Worm (Caenorhabditis elegans) whole organism, early embryonic: ENCODE results near the gene serp-1.1.

Experiments used
- B0310.2 ChIP-seq: sonication (generic microtip); optimal IDR thresholded peaks from 2 replicates; lab custom pipeline; 2016; ENCODE audit warnings: mild to moderate bottlenecking, missing genetic modification characterization, missing compliant biosample characterization
- F13C5.2 ChIP-seq: sonication (generic microtip); optimal IDR thresholded peaks from 2 replicates; lab custom pipeline; 2017; ENCODE audit warnings: mild to moderate bottlenecking, missing genetic modification characterization, inconsistent platforms, missing compliant biosample characterization
- aly-1 ChIP-seq: sonication (generic microtip); optimal IDR thresholded peaks from 2 replicates; lab custom pipeline; 2016; ENCODE audit warnings: missing genetic modification characterization, missing compliant biosample characterization
- ama-1 ChIP-seq: fragments of 150-350 bp; optimal IDR thresholded peaks from 2 replicates; lab custom pipeline; 2014
- ceh-13 ChIP-seq: fragments of 200-800 bp; sonication (Bioruptor generic); optimal IDR thresholded peaks from 2 replicates; lab custom pipeline; 2018; ENCODE audit warnings: mild to moderate bottlenecking, missing genetic modification characterization, missing compliant biosample characterization
- ceh-36 ChIP-seq: sonication (generic microtip); optimal IDR thresholded peaks from 2 replicates; lab custom pipeline; 2016; ENCODE audit warnings: missing genetic modification characterization, inconsistent platforms, missing compliant biosample characterization
- ets-7 ChIP-seq: sonication (generic microtip); optimal IDR thresholded peaks from 2 replicates; lab custom pipeline; 2016; ENCODE audit warnings: missing genotype, missing genetic modification characterization, missing compliant biosample characterization
- flt-1 ChIP-seq: fragments of 200-800 bp; sonication (Bioruptor generic); IDR thresholded peaks from 2 replicates; pipeline ENCODE4 v1.3.6; 2022; ENCODE audit warnings: missing genetic modification characterization, missing compliant biosample characterization
- hmbx-1 ChIP-seq: sonication (generic microtip); optimal IDR thresholded peaks from 2 replicates; lab custom pipeline; 2016; ENCODE audit warnings: mild to moderate bottlenecking, missing genetic modification characterization, missing compliant biosample characterization
- hmg-4 ChIP-seq: fragments of 200-800 bp; sonication (Bioruptor generic); optimal IDR thresholded peaks from 2 replicates; lab custom pipeline; 2018; ENCODE audit warnings: mild to moderate bottlenecking, missing genetic modification characterization, missing compliant biosample characterization
- hnd-1 ChIP-seq: sonication (generic microtip); optimal IDR thresholded peaks from 2 replicates; lab custom pipeline; 2016; ENCODE audit warnings: missing genetic modification characterization, missing compliant biosample characterization
- pes-1 ChIP-seq: fragments of 200-800 bp; sonication (Bioruptor generic); IDR thresholded peaks from 2 replicates; pipeline ENCODE4 v1.3.6; 2022; ENCODE audit warnings: missing genetic modification reagents, missing genetic modification characterization, missing compliant biosample characterization
- scrt-1 ChIP-seq: fragments of 200-800 bp; sonication (Bioruptor generic); IDR thresholded peaks from 2 replicates; pipeline ENCODE4 v1.3.6; 2022; ENCODE audit warnings: missing genetic modification characterization, missing compliant biosample characterization
- sea-1 ChIP-seq: fragments of 200-800 bp; sonication (Bioruptor generic); conservative IDR thresholded peaks from 2 replicates; pipeline ENCODE4 v1.3.6; 2022; ENCODE audit warnings: missing genetic modification characterization, missing compliant biosample characterization
- tbx-11 ChIP-seq: fragments of 200-800 bp; sonication (Bioruptor generic); IDR thresholded peaks from 2 replicates; pipeline ENCODE4 v1.3.6; 2022; ENCODE audit warnings: missing genetic modification characterization, missing compliant biosample characterization
- tbx-37 ChIP-seq: fragments of 200-800 bp; sonication (Bioruptor generic); conservative IDR thresholded peaks from 2 replicates; pipeline ENCODE4 v1.3.6; 2022; ENCODE audit warnings: missing genetic modification reagents, missing genetic modification characterization, missing compliant biosample characterization
- tra-4 ChIP-seq: sonication (generic microtip); optimal IDR thresholded peaks from 2 replicates; lab custom pipeline; 2017; ENCODE audit warnings: missing genetic modification characterization, missing compliant biosample characterization

Gene serp-1.1

DNA sequence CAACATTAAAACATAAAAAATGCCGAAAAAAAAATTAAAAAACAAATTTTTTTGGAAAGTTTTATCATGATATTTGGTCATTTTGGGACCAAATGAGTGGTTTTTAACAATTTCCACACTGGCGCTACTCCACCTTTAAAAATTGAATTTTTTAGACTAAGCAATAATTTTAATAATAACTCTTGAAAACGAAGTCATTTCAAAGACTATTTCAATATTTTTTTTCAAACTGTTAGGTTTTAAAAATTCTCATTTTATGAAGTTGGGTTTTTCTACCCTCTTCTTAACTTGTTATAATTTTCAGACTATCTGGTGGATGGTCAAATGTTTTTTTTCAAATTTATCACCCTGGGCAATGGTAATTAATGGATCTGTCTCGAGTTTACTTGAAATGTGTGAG is 19.2 kb upstream of the serp-1.1 start, which contains the start of gene Y7A5A.8:
Gene Y7A5A.8, plus strand, starts transcription at position 301 of the 400 bp plus-strand sequence.
- TF ChIP-seq ama-1 (lab: Kevin White, UChicago) (no peak), hmbx-1 (tag; lab: Kevin White, UChicago) (no peak), B0310.2 (tag; lab: Kevin White, UChicago) (no peak), hmg-4 (GFP tag; lab: Kevin White, UChicago) (no peak), tra-4 (tag; lab: Kevin White, UChicago) (no peak), aly-1 (no peak)

DNA sequence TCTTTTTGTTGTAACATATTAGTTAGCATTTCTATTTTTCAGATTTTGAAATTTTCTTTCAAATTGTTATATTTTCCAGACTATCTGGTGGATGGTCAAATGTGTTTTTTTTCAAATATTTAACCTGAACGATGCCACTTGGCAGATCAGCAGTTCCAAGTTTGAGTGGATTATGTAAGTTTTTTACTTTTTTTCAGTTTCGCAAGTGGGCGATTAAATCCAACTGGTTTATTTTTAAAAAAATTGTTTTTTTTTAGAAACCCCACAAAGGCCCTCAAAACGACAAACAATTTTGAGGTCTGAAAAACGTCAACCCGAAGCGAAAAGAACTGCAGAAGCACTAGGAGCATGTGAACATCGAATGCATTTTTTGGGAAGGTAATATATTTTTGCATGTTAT is 14.5 kb upstream of the serp-1.1 start, which contains the start of gene Y7A5A.9:
Gene Y7A5A.9, plus strand, starts transcription at position 301 of the 400 bp plus-strand sequence.
- TF ChIP-seq ceh-36 (tag; lab: Kevin White, UChicago) (no peak), hnd-1 (tag; lab: Kevin White, UChicago) (no peak), ama-1 (lab: Kevin White, UChicago) (no peak), hmg-4 (GFP tag; lab: Kevin White, UChicago) (no peak), tbx-11 (no peak), pes-1 (GFP tag; lab: Robert Waterston, UW) (no peak), tra-4 (tag; lab: Kevin White, UChicago) (no peak), hmbx-1 (tag; lab: Kevin White, UChicago) (no peak), B0310.2 (tag; lab: Kevin White, UChicago) (no peak), F13C5.2 (no peak)

DNA sequence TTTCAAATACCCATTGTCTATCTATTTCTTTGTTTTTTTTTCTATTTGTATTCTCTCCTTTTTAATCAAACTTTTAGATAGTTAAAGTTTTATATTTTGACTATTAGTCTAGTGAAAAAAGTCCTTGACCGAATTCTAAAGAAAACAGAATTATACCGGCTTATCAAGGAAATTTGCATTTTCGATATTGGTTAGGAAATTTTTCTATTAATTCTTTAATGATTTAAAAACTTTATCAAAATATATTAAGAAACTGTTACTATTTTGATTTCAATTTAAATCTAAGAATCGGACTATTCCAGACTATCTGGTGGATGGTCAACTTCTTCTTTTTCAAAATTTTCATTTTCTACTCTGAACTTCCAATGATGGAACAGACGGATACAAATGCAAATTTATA is 13.3 kb upstream of the serp-1.1 start, which contains the start of gene Y7A5A.20:
Gene Y7A5A.20, plus strand, starts transcription at position 301 of the 400 bp plus-strand sequence.
- TF ChIP-seq ceh-13 (GFP tag; lab: Kevin White, UChicago), result no peak
- no peak for TF ChIP-seq ets-7 (tag; lab: Kevin White, UChicago)
- TF ChIP-seq aly-1, result no peak
- TF ChIP-seq F13C5.2, result no peak
- TF ChIP-seq scrt-1 (GFP tag; lab: Robert Waterston, UW), result no peak
- no peak for TF ChIP-seq tra-4 (tag; lab: Kevin White, UChicago)
- no peak for TF ChIP-seq ceh-36 (tag; lab: Kevin White, UChicago)
- no peak for TF ChIP-seq tbx-11
- no peak for TF ChIP-seq flt-1 (GFP tag; lab: Robert Waterston, UW)
- TF ChIP-seq tbx-37 (GFP tag; lab: Robert Waterston, UW), result no peak
- no peak for TF ChIP-seq sea-1 (GFP tag; lab: Robert Waterston, UW)
- no peak for TF ChIP-seq hnd-1 (tag; lab: Kevin White, UChicago)
- no peak for TF ChIP-seq ama-1 (lab: Kevin White, UChicago)

DNA sequence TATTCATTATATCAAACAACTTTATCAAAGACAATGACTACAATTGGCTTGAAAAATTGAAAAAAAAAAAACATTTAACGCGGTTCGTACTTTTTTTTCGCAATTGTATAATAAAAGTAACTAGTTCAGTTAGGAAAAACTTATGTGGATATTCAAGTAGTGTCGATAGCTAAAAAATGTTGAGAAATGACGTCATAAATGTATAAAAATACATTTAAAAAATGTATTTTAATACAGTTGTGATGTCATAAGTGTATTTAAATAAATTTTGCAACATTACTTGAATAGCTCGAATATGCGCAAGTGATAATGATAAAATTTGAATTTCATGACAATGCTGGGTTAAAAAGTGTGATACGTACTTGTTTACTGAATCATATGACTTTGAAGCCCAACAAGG is 9.8 kb upstream of the serp-1.1 start:
- TF ChIP-seq hmg-4 (GFP tag; lab: Kevin White, UChicago) (no peak), pes-1 (GFP tag; lab: Robert Waterston, UW) (no peak), ama-1 (lab: Kevin White, UChicago) (no peak), scrt-1 (GFP tag; lab: Robert Waterston, UW) (no peak), tbx-11 (no peak), ceh-13 (GFP tag; lab: Kevin White, UChicago) (no peak), hnd-1 (tag; lab: Kevin White, UChicago) (no peak), sea-1 (GFP tag; lab: Robert Waterston, UW) (no peak), F13C5.2 (no peak), aly-1 (no peak), ceh-36 (tag; lab: Kevin White, UChicago) (no peak), flt-1 (GFP tag; lab: Robert Waterston, UW) (no peak)

DNA sequence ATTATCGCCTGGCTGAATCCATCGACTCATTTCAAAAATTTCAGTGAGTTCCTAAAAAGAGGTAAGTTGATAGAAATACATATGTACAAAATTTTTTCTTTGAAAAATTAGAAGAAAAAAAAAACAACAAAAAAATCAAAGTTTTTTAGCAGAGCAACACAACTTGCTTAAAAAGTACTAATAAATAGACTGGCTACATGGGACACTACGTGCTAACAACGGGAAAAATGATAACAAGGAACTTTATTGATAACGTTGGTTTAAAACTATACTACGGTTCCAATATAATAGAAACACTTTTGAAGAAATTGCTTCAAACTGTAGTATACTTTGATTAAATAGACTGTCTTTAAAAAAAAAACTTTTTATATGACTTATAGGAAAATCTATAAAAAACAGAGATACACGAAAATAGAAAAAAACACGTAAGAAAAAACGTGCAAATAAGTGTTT is 2.9 kb upstream of the serp-1.1 start, which contains the start of gene acox-1.6:
Gene acox-1.6, minus strand, starts transcription at position 51 of the 453 bp plus-strand sequence.
- TF ChIP-seq scrt-1 (GFP tag; lab: Robert Waterston, UW) (no peak), ama-1 (lab: Kevin White, UChicago) (no peak)

DNA sequence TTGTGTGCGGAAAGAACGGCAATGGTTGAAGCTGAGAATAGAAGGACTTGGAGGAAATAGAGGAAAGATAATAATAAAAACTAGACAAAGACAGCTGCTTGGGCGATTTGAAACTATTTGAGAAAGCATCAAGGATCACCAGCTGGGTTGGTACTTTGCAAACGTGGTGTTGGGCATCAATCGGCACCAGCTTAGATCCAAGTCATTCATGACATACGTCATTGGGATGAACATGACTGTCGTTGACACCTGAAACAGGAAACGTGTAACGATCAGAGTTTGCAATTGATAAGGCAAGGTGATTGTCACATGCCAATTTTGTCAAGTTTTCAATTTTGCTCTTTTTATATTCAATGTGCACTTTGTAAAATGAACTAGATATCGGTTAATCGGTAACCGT is 1.1 kb downstream of the serp-1.1 start:
- TF ChIP-seq ama-1 (lab: Kevin White, UChicago), result no peak
- no peak for TF ChIP-seq tbx-37 (GFP tag; lab: Robert Waterston, UW)
- no peak for TF ChIP-seq flt-1 (GFP tag; lab: Robert Waterston, UW)

DNA sequence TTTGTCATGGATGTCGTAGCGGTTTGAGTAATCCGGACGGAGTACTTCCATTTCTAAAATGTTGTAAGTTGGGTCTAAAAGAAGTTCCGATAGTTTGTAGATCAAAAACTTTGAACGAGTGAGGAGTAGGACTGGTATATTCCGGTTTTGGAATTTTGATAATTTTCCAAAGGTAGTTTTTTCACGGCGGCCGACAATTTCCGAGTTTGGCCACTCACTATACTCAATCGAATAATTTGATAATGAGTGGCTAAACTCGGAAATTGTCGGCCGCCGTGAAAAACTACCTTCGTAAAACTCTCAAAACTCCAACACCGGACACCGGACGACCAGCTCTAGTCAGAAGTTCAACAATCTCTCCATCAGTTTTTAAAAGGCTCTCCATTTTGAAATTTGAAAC is 3.0 kb downstream of the serp-1.1 start:
- TF ChIP-seq aly-1 (no peak), flt-1 (GFP tag; lab: Robert Waterston, UW) (no peak), ama-1 (lab: Kevin White, UChicago) (no peak), hnd-1 (tag; lab: Kevin White, UChicago) (no peak), scrt-1 (GFP tag; lab: Robert Waterston, UW) (no peak), ets-7 (tag; lab: Kevin White, UChicago) (no peak), tbx-37 (GFP tag; lab: Robert Waterston, UW) (no peak), ceh-36 (tag; lab: Kevin White, UChicago) (no peak), pes-1 (GFP tag; lab: Robert Waterston, UW) (no peak), tra-4 (tag; lab: Kevin White, UChicago) (no peak), hmg-4 (GFP tag; lab: Kevin White, UChicago) (no peak)

DNA sequence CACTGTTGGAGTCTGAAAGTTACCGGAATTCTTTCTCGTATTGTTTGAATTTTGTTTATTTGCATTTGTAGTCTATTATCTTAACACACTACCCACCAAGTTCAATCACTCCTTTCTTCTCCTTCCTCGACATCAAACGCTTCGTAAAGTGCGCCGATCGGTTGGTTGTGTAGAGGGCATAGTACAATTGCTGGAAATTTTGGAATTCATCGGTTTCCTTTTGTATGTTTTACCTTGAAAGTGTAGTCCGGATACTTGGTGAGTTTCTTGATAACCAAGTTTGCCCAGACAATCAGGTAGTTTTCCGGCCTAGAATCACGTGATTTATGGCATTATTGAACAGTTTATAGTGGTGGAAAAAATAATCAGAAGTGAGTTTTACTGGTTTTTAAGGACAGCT is 5.2 kb downstream of the serp-1.1 start:
- TF ChIP-seq ceh-36 (tag; lab: Kevin White, UChicago) (no peak), tbx-37 (GFP tag; lab: Robert Waterston, UW) (no peak), ama-1 (lab: Kevin White, UChicago) (no peak), hmbx-1 (tag; lab: Kevin White, UChicago) (no peak), flt-1 (GFP tag; lab: Robert Waterston, UW) (no peak), hmg-4 (GFP tag; lab: Kevin White, UChicago) (no peak), hnd-1 (tag; lab: Kevin White, UChicago) (no peak), aly-1 (no peak), sea-1 (GFP tag; lab: Robert Waterston, UW) (no peak), pes-1 (GFP tag; lab: Robert Waterston, UW) (no peak), B0310.2 (tag; lab: Kevin White, UChicago) (no peak)
